Fruit fly (Drosophila melanogaster) whole organism, embryonic: ENCODE data around the gene CG17325.

Experiments used
- Bteb2 ChIP-seq: fragments of 200-800 bp; sonication (Bioruptor generic); optimal IDR thresholded peaks from 2 replicates; lab custom pipeline; 2016; ENCODE audit warnings: missing biosample characterization, missing genetic modification characterization
- CG11085 ChIP-seq: fragments of 200-800 bp; sonication (Bioruptor generic); IDR thresholded peaks from 2 replicates; pipeline ENCODE4 v1.3.6; 2022; ENCODE audit warnings: missing biosample characterization, missing genetic modification characterization
- CG12219 ChIP-seq: fragments of 200-800 bp; sonication (Bioruptor generic); optimal IDR thresholded peaks from 3 replicates; lab custom pipeline; 2018; ENCODE audit warnings: missing biosample characterization, mild to moderate bottlenecking, missing genetic modification characterization
- CG1233 ChIP-seq: fragments of 200-800 bp; sonication (Bioruptor generic); optimal IDR thresholded peaks from 4 replicates; lab custom pipeline; 2018; ENCODE audit warnings: missing biosample characterization, mild to moderate bottlenecking, missing genetic modification characterization
- CG12391 ChIP-seq: fragments of 200-800 bp; sonication (Bioruptor generic); optimal IDR thresholded peaks from 3 replicates; lab custom pipeline; 2018; ENCODE audit warnings: missing biosample characterization, mild to moderate bottlenecking, missing genetic modification characterization, moderate library complexity
- CG1603 ChIP-seq: fragments of 200-800 bp; sonication (Bioruptor generic); optimal IDR thresholded peaks from 2 replicates; lab custom pipeline; 2019; ENCODE audit warnings: missing biosample characterization, mild to moderate bottlenecking, missing genetic modification characterization, moderate library complexity
- CG1647 ChIP-seq: fragments of 200-800 bp; sonication (Bioruptor generic); optimal IDR thresholded peaks from 3 replicates; lab custom pipeline; 2016; ENCODE audit warnings: missing biosample characterization, missing genetic modification characterization
- CG18619 ChIP-seq: fragments of 200-800 bp; sonication (Bioruptor generic); optimal IDR thresholded peaks from 3 replicates; lab custom pipeline; 2017; ENCODE audit warnings: missing biosample characterization, mild to moderate bottlenecking, missing genetic modification characterization
- CG3281 ChIP-seq: fragments of 200-800 bp; sonication (Bioruptor generic); optimal IDR thresholded peaks from 3 replicates; lab custom pipeline; 2017; ENCODE audit warnings: missing biosample characterization, mild to moderate bottlenecking, missing genetic modification characterization
- CG33213 ChIP-seq: fragments of 200-800 bp; sonication (Bioruptor generic); optimal IDR thresholded peaks from 3 replicates; lab custom pipeline; 2016; ENCODE audit warnings: missing biosample characterization, missing genetic modification characterization
- CG3838 ChIP-seq: fragments of 200-800 bp; sonication (Bioruptor generic); optimal IDR thresholded peaks from 3 replicates; lab custom pipeline; 2016; ENCODE audit warnings: missing biosample characterization, missing genetic modification characterization
- CG4854 ChIP-seq: fragments of 200-800 bp; sonication (Bioruptor generic); optimal IDR thresholded peaks from 2 replicates; lab custom pipeline; 2016; ENCODE audit warnings: missing biosample characterization, missing genetic modification characterization, inconsistent platforms
- CG7786 ChIP-seq: fragments of 200-800 bp; sonication (Bioruptor generic); optimal IDR thresholded peaks from 2 replicates; lab custom pipeline; 2016; ENCODE audit warnings: missing biosample characterization, missing genetic modification characterization
- CG8359 ChIP-seq: fragments of 200-800 bp; sonication (Bioruptor generic); optimal IDR thresholded peaks from 2 replicates; lab custom pipeline; 2017; ENCODE audit warnings: missing biosample characterization, mild to moderate bottlenecking, missing genetic modification characterization, borderline replicate concordance
- CG9727 ChIP-seq: fragments of 200-800 bp; sonication (Bioruptor generic); optimal IDR thresholded peaks from 3 replicates; lab custom pipeline; 2017; ENCODE audit warnings: missing biosample characterization, mild to moderate bottlenecking, missing genetic modification characterization
- CG9797 ChIP-seq: fragments of 200-800 bp; sonication (Bioruptor generic); optimal IDR thresholded peaks from 3 replicates; lab custom pipeline; 2018; ENCODE audit warnings: missing biosample characterization, mild to moderate bottlenecking, missing genetic modification characterization
- Dip2 ChIP-seq: fragments of 200-800 bp; sonication (Bioruptor generic); IDR thresholded peaks from 2 replicates; pipeline ENCODE4 v1.3.6; 2022; ENCODE audit warnings: missing biosample characterization, missing genetic modification characterization
- E2f2 ChIP-seq: fragments of 200-800 bp; sonication (Bioruptor generic); IDR thresholded peaks from 2 replicates; pipeline ENCODE4 v1.3.6; 2022; ENCODE audit warnings: missing biosample characterization, missing genetic modification characterization
- Fer3 ChIP-seq: fragments of 200-800 bp; sonication (Bioruptor generic); optimal IDR thresholded peaks from 2 replicates; lab custom pipeline; 2018; ENCODE audit warnings: missing biosample characterization, mild to moderate bottlenecking, missing genetic modification characterization, moderate library complexity
- MTF-1 ChIP-seq: fragments of 200-800 bp; sonication (Bioruptor generic); optimal IDR thresholded peaks from 2 replicates; lab custom pipeline; 2018; ENCODE audit warnings: missing biosample characterization, mild to moderate bottlenecking, missing genetic modification characterization, borderline replicate concordance
- Med ChIP-seq: fragments of 200-800 bp; sonication (Bioruptor generic); peaks from one replicate; lab custom pipeline; 2016; ENCODE audit warnings: missing biosample characterization, missing genetic modification characterization, mild to moderate bottlenecking, inconsistent platforms, moderate library complexity
- Meics ChIP-seq: fragments of 200-800 bp; sonication (Bioruptor generic); optimal IDR thresholded peaks from 2 replicates; lab custom pipeline; 2017; ENCODE audit warnings: missing biosample characterization, mild to moderate bottlenecking, missing genetic modification characterization
- NFAT ChIP-seq: fragments of 200-800 bp; sonication (Bioruptor generic); IDR thresholded peaks from 2 replicates; pipeline ENCODE4 v1.3.6; 2022; ENCODE audit warnings: missing biosample characterization, missing genetic modification characterization
- Nf-YC ChIP-seq: fragments of 200-800 bp; optimal IDR thresholded peaks from 3 replicates; lab custom pipeline; 2019; ENCODE audit warnings: missing biosample characterization, mild to moderate bottlenecking, missing genetic modification characterization, moderate library complexity
- Rx ChIP-seq: fragments of 200-800 bp; sonication (Bioruptor generic); IDR thresholded peaks from 2 replicates; pipeline ENCODE4 v1.3.6; 2022; ENCODE audit warnings: missing biosample characterization, missing genetic modification characterization
- Scr ChIP-seq: fragments of 200-800 bp; sonication (Bioruptor generic); IDR thresholded peaks from 2 replicates; pipeline ENCODE4 v1.3.6; 2022; ENCODE audit warnings: missing biosample characterization, missing genetic modification characterization; ENCODE audit not compliant: partially characterized antibody
- Sry-β ChIP-seq: fragments of 200-800 bp; sonication (Bioruptor generic); optimal IDR thresholded peaks from 2 replicates; lab custom pipeline; 2018; ENCODE audit warnings: missing biosample characterization, mild to moderate bottlenecking, missing genetic modification characterization, moderate library complexity
- Tbp ChIP-seq: fragments of >200 bp; optimal IDR thresholded peaks from 2 replicates; lab custom pipeline; 2018; ENCODE audit warnings: missing biosample characterization, missing genetic modification characterization
- Xrp1 ChIP-seq: fragments of 200-800 bp; sonication (Bioruptor generic); IDR thresholded peaks from 2 replicates; pipeline ENCODE4 v1.3.6; 2022; ENCODE audit warnings: missing biosample characterization, missing genetic modification characterization
- ac ChIP-seq: fragments of 200-800 bp; sonication (Bioruptor generic); optimal IDR thresholded peaks from 3 replicates; lab custom pipeline; 2017; ENCODE audit warnings: missing biosample characterization, mild to moderate bottlenecking, missing genetic modification characterization
- bbx ChIP-seq: fragments of 200-800 bp; sonication (Bioruptor generic); IDR thresholded peaks from 2 replicates; pipeline ENCODE4 v1.3.6; 2022; ENCODE audit warnings: missing biosample characterization, missing genetic modification characterization; ENCODE audit not compliant: partially characterized antibody
- chm ChIP-seq: fragments of 200-800 bp; sonication (Bioruptor generic); IDR thresholded peaks from 2 replicates; pipeline ENCODE4 v1.3.6; 2022; ENCODE audit warnings: missing biosample characterization, missing genetic modification characterization
- fru ChIP-seq: fragments of >200 bp; optimal IDR thresholded peaks from 2 replicates; lab custom pipeline; 2017
- gem ChIP-seq: fragments of 200-800 bp; sonication (Bioruptor generic); optimal IDR thresholded peaks from 2 replicates; lab custom pipeline; 2019; ENCODE audit warnings: missing biosample characterization, mild to moderate bottlenecking, missing genetic modification characterization, moderate library complexity
- grn ChIP-seq: fragments of 200-800 bp; sonication (Bioruptor generic); optimal IDR thresholded peaks from 3 replicates; lab custom pipeline; 2017; ENCODE audit warnings: missing biosample characterization, missing genetic modification characterization
- gt ChIP-seq: fragments of 200-800 bp; sonication (Bioruptor generic); IDR thresholded peaks from 2 replicates; pipeline ENCODE4 v1.3.6; 2022; ENCODE audit warnings: missing biosample characterization, missing genetic modification characterization
- ham ChIP-seq: fragments of 200-800 bp; sonication (Bioruptor generic); IDR thresholded peaks from 2 replicates; pipeline ENCODE4 v1.3.6; 2022; ENCODE audit warnings: missing biosample characterization, missing genetic modification characterization
- kay ChIP-seq: fragments of 200-800 bp; sonication (Bioruptor generic); optimal IDR thresholded peaks from 2 replicates; lab custom pipeline; 2016; ENCODE audit warnings: missing biosample characterization, missing genetic modification characterization
- lola ChIP-seq, 3 experiments: fragments of >200 bp in 2 of 3; fragments of 200-800 bp in 1 of 3; sonication (Bioruptor generic) in 1 of 3; optimal IDR thresholded peaks; 2 replicates each; lab custom pipeline; 2017 to 2019; ENCODE audit warnings: missing biosample characterization in 3 of 3, missing genetic modification characterization in 3 of 3, mild to moderate bottlenecking in 1 of 3, moderate library complexity in 1 of 3
- pb ChIP-seq: fragments of 200-800 bp; sonication (Bioruptor generic); optimal IDR thresholded peaks from 3 replicates; lab custom pipeline; 2016; ENCODE audit warnings: missing biosample characterization, missing genetic modification characterization
- pfk ChIP-seq: fragments of 200-800 bp; sonication (Bioruptor generic); optimal IDR thresholded peaks from 2 replicates; lab custom pipeline; 2018; ENCODE audit warnings: missing biosample characterization, mild to moderate bottlenecking, missing genetic modification characterization, moderate library complexity
- pho ChIP-seq: fragments of 200-800 bp; sonication (Bioruptor generic); optimal IDR thresholded peaks from 2 replicates; lab custom pipeline; 2016; ENCODE audit warnings: missing biosample characterization, missing genetic modification characterization
- phol ChIP-seq: fragments of 200-800 bp; sonication (Bioruptor generic); optimal IDR thresholded peaks from 3 replicates; lab custom pipeline; 2018; ENCODE audit warnings: missing biosample characterization, mild to moderate bottlenecking, missing genetic modification characterization, moderate library complexity
- ranshi ChIP-seq: fragments of 200-800 bp; sonication (Bioruptor generic); IDR thresholded peaks from 2 replicates; pipeline ENCODE4 v1.3.6; 2022; ENCODE audit warnings: missing biosample characterization, missing genetic modification characterization
- row ChIP-seq: fragments of 200-800 bp; sonication (Bioruptor generic); IDR thresholded peaks from 3 replicates; pipeline ENCODE4 v1.3.6; 2022; ENCODE audit warnings: missing biosample characterization, missing genetic modification characterization
- ssp ChIP-seq: fragments of 200-800 bp; sonication (Bioruptor generic); IDR thresholded peaks from 2 replicates; pipeline ENCODE4 v1.3.6; 2022; ENCODE audit warnings: missing biosample characterization, missing genetic modification characterization
- ttk ChIP-seq: fragments of 200-800 bp; sonication (Bioruptor generic); IDR thresholded peaks from 2 replicates; pipeline ENCODE4 v2.1.2; 2022; ENCODE audit warnings: missing biosample characterization, missing genetic modification characterization
- usp ChIP-seq: fragments of >200 bp; optimal IDR thresholded peaks from 2 replicates; lab custom pipeline; 2017; ENCODE audit warnings: missing biosample characterization, missing genetic modification characterization
- wek ChIP-seq: fragments of 200-800 bp; sonication (Bioruptor generic); optimal IDR thresholded peaks from 3 replicates; lab custom pipeline; 2018; ENCODE audit warnings: missing biosample characterization, mild to moderate bottlenecking, missing genetic modification characterization, moderate library complexity
- zfh1 ChIP-seq: fragments of 200-800 bp; sonication (Bioruptor generic); IDR thresholded peaks from 3 replicates; pipeline ENCODE4 v1.3.6; 2022; ENCODE audit warnings: missing biosample characterization, missing genetic modification characterization

Gene CG17325

dm6 chr2L:18805637-18806403 lies 6.6 kb upstream of the CG17325 start (continued):
- TF ChIP-seq CG12219 (GFP tag; lab: Kevin White, UChicago) (no peak), Xrp1 (GFP tag; lab: Robert Waterston, UW) (peak; percentile 55), lola (GFP tag; optimal IDR thresholded peaks at IDR 0.05; lab: Kevin White, UChicago) (no peak), kay (GFP tag; lab: Kevin White, UChicago) (no peak), zfh1 (GFP tag; lab: Robert Waterston, UW) (0 out of 3 replicates have a peak, but pooled peaks have one; percentile 13), CG1647 (GFP tag; lab: Kevin White, UChicago) (no peak), CG33213 (GFP tag; lab: Kevin White, UChicago) (no peak), pfk (GFP tag; lab: Kevin White, UChicago) (no peak), ranshi (GFP tag; lab: Robert Waterston, UW) (no peak), Sry-β (GFP tag; lab: Kevin White, UChicago) (no peak), E2f2 (GFP tag; lab: Robert Waterston, UW) (0 out of 2 replicates have a peak, but pooled peaks have one; percentile 9), wek (no peak), ttk (no peak), Bteb2 (GFP tag; lab: Kevin White, UChicago) (no peak), Dip2 (no peak), chm (no peak), CG1603 (peak; percentile 14), CG4854 (GFP tag; lab: Kevin White, UChicago) (no peak), row (GFP tag; lab: Robert Waterston, UW) (peak; percentile 26; the same call in 1 of the 3 replicates), phol (tag; lab: Kevin White, UChicago) (peak; percentile 28), Fer3 (tag; lab: Kevin White, UChicago) (no peak), ac (GFP tag; lab: Kevin White, UChicago) (no peak), Tbp (GFP tag; lab: Kevin White, UChicago) (no peak), CG3281 (GFP tag; lab: Kevin White, UChicago) (no peak), pb (GFP tag; lab: Kevin White, UChicago) (no peak), fru (lab: Kevin White, UChicago) (no peak), CG3838 (no peak), Scr (no peak), pho (GFP tag; lab: Kevin White, UChicago) (no peak), CG7786 (GFP tag; lab: Kevin White, UChicago) (no peak), CG8359 (GFP tag; lab: Kevin White, UChicago) (no peak), CG1233 (GFP tag; lab: Kevin White, UChicago) (no peak), CG18619 (GFP tag; lab: Kevin White, UChicago) (no peak), bbx (GFP tag; lab: Robert Waterston, UW) (no peak), ssp (GFP tag; lab: Robert Waterston, UW) (no peak), gem (tag; lab: Kevin White, UChicago) (peak; percentile 39), ham (GFP tag; lab: Robert Waterston, UW) (0 out of 2 replicates have a peak, but pooled peaks have one; percentile 5), Nf-YC (tag; lab: Kevin White, UChicago) (peak; percentile 81), Rx (GFP tag; lab: Robert Waterston, UW) (no peak), MTF-1 (GFP tag; lab: Kevin White, UChicago) (no peak), CG12391 (tag; lab: Kevin White, UChicago) (peak; percentile 6), grn (no peak), Meics (GFP tag; lab: Kevin White, UChicago) (no peak), usp (GFP tag; lab: Kevin White, UChicago) (no peak), gt (GFP tag; lab: Robert Waterston, UW) (no peak), CG9727 (GFP tag; lab: Kevin White, UChicago) (peak; percentile 7), NFAT (GFP tag; lab: Robert Waterston, UW) (no peak), Med (peak; percentile 66), CG11085 (no peak), CG9797 (GFP tag; lab: Kevin White, UChicago) (no peak)
